Fruit fly (Drosophila melanogaster) whole organism, embryonic: ENCODE measurements around the gene CG33093.

Source experiments
- CG10274 ChIP-seq: fragments of 200-800 bp; sonication (Bioruptor generic); optimal IDR thresholded peaks from 3 replicates; lab custom pipeline; 2017; ENCODE audit warnings: missing biosample characterization, mild to moderate bottlenecking, missing genetic modification characterization
- CG11696 ChIP-seq: fragments of 200-800 bp; sonication (Bioruptor generic); IDR thresholded peaks from 2 replicates; pipeline ENCODE4 v1.3.6; 2022; ENCODE audit warnings: missing biosample characterization, missing genetic modification characterization
- CG12942 ChIP-seq: fragments of 200-800 bp; sonication (Bioruptor generic); optimal IDR thresholded peaks from 3 replicates; lab custom pipeline; 2016; ENCODE audit warnings: missing biosample characterization, missing genetic modification characterization
- CG14050 ChIP-seq: fragments of 200-800 bp; sonication (Bioruptor generic); IDR thresholded peaks from 3 replicates; pipeline ENCODE4 v1.3.6; 2022; ENCODE audit warnings: missing biosample characterization, missing genetic modification characterization
- CG15073 ChIP-seq: fragments of 200-800 bp; sonication (Bioruptor generic); optimal IDR thresholded peaks from 2 replicates; lab custom pipeline; 2016; ENCODE audit warnings: missing biosample characterization, missing genetic modification characterization
- CG17328 ChIP-seq: fragments of 200-800 bp; sonication (Bioruptor generic); IDR thresholded peaks from 2 replicates; pipeline ENCODE4 v1.3.6; 2022; ENCODE audit warnings: missing biosample characterization, missing genetic modification characterization
- CG17361 ChIP-seq: fragments of 200-800 bp; sonication (Bioruptor generic); IDR thresholded peaks from 3 replicates; pipeline ENCODE4 v1.3.6; 2022; ENCODE audit warnings: missing biosample characterization, missing genetic modification characterization
- CG18262 ChIP-seq: fragments of 200-800 bp; optimal IDR thresholded peaks from 3 replicates; lab custom pipeline; 2019; ENCODE audit warnings: missing biosample characterization, mild to moderate bottlenecking, missing genetic modification characterization, moderate library complexity
- CG32532 ChIP-seq: fragments of 200-800 bp; sonication (Bioruptor generic); IDR thresholded peaks from 2 replicates; pipeline ENCODE4 v1.3.6; 2022; ENCODE audit warnings: missing biosample characterization, missing genetic modification characterization
- CG34422 ChIP-seq: fragments of 200-800 bp; sonication (Bioruptor generic); IDR thresholded peaks from 3 replicates; pipeline ENCODE4 v1.3.6; 2022; ENCODE audit warnings: missing biosample characterization, missing genetic modification characterization
- CG6854 ChIP-seq: fragments of 200-800 bp; sonication (Bioruptor generic); optimal IDR thresholded peaks from 3 replicates; lab custom pipeline; 2017; ENCODE audit warnings: missing biosample characterization, mild to moderate bottlenecking, missing genetic modification characterization
- CG7928 ChIP-seq: fragments of 200-800 bp; sonication (Bioruptor generic); optimal IDR thresholded peaks from 2 replicates; lab custom pipeline; 2017; ENCODE audit warnings: missing biosample characterization, mild to moderate bottlenecking, missing genetic modification characterization
- CG7987 ChIP-seq: fragments of 200-800 bp; sonication (Bioruptor generic); optimal IDR thresholded peaks from 2 replicates; lab custom pipeline; 2018; ENCODE audit warnings: missing biosample characterization, mild to moderate bottlenecking, missing genetic modification characterization, moderate library complexity
- CG9437 ChIP-seq: fragments of 200-800 bp; sonication (Bioruptor generic); optimal IDR thresholded peaks from 2 replicates; lab custom pipeline; 2018; ENCODE audit warnings: missing biosample characterization, mild to moderate bottlenecking, missing genetic modification characterization
- CG9609 ChIP-seq: fragments of 200-800 bp; sonication (Bioruptor generic); optimal IDR thresholded peaks from 3 replicates; lab custom pipeline; 2016; ENCODE audit warnings: missing biosample characterization, missing genetic modification characterization
- CHES-1-like ChIP-seq: fragments of 200-800 bp; sonication (Bioruptor generic); optimal IDR thresholded peaks from 2 replicates; lab custom pipeline; 2016; ENCODE audit warnings: missing biosample characterization, missing genetic modification characterization
- CoRest ChIP-seq: fragments of 200-800 bp; sonication (Bioruptor generic); optimal IDR thresholded peaks from 3 replicates; lab custom pipeline; 2018; ENCODE audit warnings: missing biosample characterization, mild to moderate bottlenecking, missing genetic modification characterization, moderate library complexity
- Gsc ChIP-seq: fragments of 200-800 bp; sonication (Bioruptor generic); IDR thresholded peaks from 2 replicates; pipeline ENCODE4 v1.3.6; 2022; ENCODE audit warnings: missing biosample characterization, missing genetic modification characterization
- Hey ChIP-seq: fragments of 200-800 bp; sonication (Bioruptor generic); optimal IDR thresholded peaks from 3 replicates; lab custom pipeline; 2018; ENCODE audit warnings: missing biosample characterization, mild to moderate bottlenecking, missing genetic modification characterization
- Med ChIP-seq: fragments of 200-800 bp; sonication (Bioruptor generic); peaks from one replicate; lab custom pipeline; 2016; ENCODE audit warnings: missing biosample characterization, missing genetic modification characterization, mild to moderate bottlenecking, inconsistent platforms, moderate library complexity
- Meics ChIP-seq: fragments of 200-800 bp; sonication (Bioruptor generic); optimal IDR thresholded peaks from 2 replicates; lab custom pipeline; 2017; ENCODE audit warnings: missing biosample characterization, mild to moderate bottlenecking, missing genetic modification characterization
- Mrtf ChIP-seq: fragments of 200-800 bp; sonication (Bioruptor generic); IDR thresholded peaks from 3 replicates; pipeline ENCODE4 v1.3.6; 2022; ENCODE audit warnings: missing biosample characterization, missing genetic modification characterization
- NC2α ChIP-seq: fragments of 200-800 bp; sonication (Bioruptor generic); optimal IDR thresholded peaks from 2 replicates; lab custom pipeline; 2016; ENCODE audit warnings: missing biosample characterization, missing genetic modification characterization
- PHDP ChIP-seq: fragments of 200-800 bp; sonication (Bioruptor generic); optimal IDR thresholded peaks from 3 replicates; lab custom pipeline; 2018; ENCODE audit warnings: missing biosample characterization, mild to moderate bottlenecking, missing genetic modification characterization, moderate library complexity
- Pdp1 ChIP-seq, 2 experiments: fragments of 200-800 bp; sonication (Bioruptor generic); optimal IDR thresholded peaks; 3 replicates each; lab custom pipeline; 2016; ENCODE audit warnings: missing biosample characterization in 2 of 2, missing genetic modification characterization in 2 of 2, mild to moderate bottlenecking in 1 of 2, moderate library complexity in 1 of 2
- bsh ChIP-seq, 2 experiments: fragments of 200-800 bp; sonication (Bioruptor generic); optimal IDR thresholded peaks; 2 replicates each; lab custom pipeline; 2017 to 2018; ENCODE audit warnings: mild to moderate bottlenecking in 2 of 2, missing biosample characterization in 2 of 2, missing genetic modification characterization in 2 of 2, moderate library complexity in 1 of 2
- chinmo ChIP-seq: fragments of 200-800 bp; sonication (Bioruptor generic); IDR thresholded peaks from 4 replicates; pipeline ENCODE4 v1.3.6; 2022; ENCODE audit warnings: missing biosample characterization, missing genetic modification characterization; ENCODE audit not compliant: partially characterized antibody
- dmrt99B ChIP-seq: fragments of 200-800 bp; sonication (Bioruptor generic); optimal IDR thresholded peaks from 2 replicates; lab custom pipeline; 2018; ENCODE audit warnings: missing biosample characterization, mild to moderate bottlenecking, missing genetic modification characterization, moderate library complexity
- eve ChIP-seq, 2 experiments: fragments of >200 bp; optimal IDR thresholded peaks; 2 replicates each; lab custom pipeline; 2017; ENCODE audit warnings: missing biosample characterization in 2 of 2, missing genetic modification characterization in 2 of 2
- exex ChIP-seq: fragments of 200-800 bp; sonication (Bioruptor generic); optimal IDR thresholded peaks from 4 replicates; lab custom pipeline; 2018; ENCODE audit warnings: missing biosample characterization, mild to moderate bottlenecking, missing genetic modification characterization, moderate library complexity
- eyg ChIP-seq: fragments of 200-800 bp; sonication (Bioruptor generic); optimal IDR thresholded peaks from 3 replicates; lab custom pipeline; 2016; ENCODE audit warnings: missing biosample characterization, missing genetic modification characterization
- lola ChIP-seq, 3 experiments: fragments of >200 bp in 2 of 3; fragments of 200-800 bp in 1 of 3; sonication (Bioruptor generic) in 1 of 3; optimal IDR thresholded peaks; 2 replicates each; lab custom pipeline; 2017 to 2019; ENCODE audit warnings: missing biosample characterization in 3 of 3, missing genetic modification characterization in 3 of 3, mild to moderate bottlenecking in 1 of 3, moderate library complexity in 1 of 3
- odd ChIP-seq: fragments of 200-800 bp; sonication (Bioruptor generic); optimal IDR thresholded peaks from 2 replicates; lab custom pipeline; 2017; ENCODE audit warnings: missing biosample characterization, mild to moderate bottlenecking, missing genetic modification characterization
- repo ChIP-seq: fragments of 200-800 bp; sonication (Bioruptor generic); optimal IDR thresholded peaks from 2 replicates; lab custom pipeline; 2016; ENCODE audit warnings: missing biosample characterization, missing genetic modification characterization
- sens ChIP-seq: fragments of 200-800 bp; sonication (Bioruptor generic); peaks from one replicate; lab custom pipeline; 2016; ENCODE audit warnings: missing biosample characterization, missing genetic modification characterization
- sisA ChIP-seq: fragments of 200-800 bp; sonication (Bioruptor generic); IDR thresholded peaks from 2 replicates; pipeline ENCODE4 v1.3.6; 2022; ENCODE audit warnings: missing biosample characterization, missing genetic modification characterization
- zfh1 ChIP-seq: fragments of 200-800 bp; sonication (Bioruptor generic); IDR thresholded peaks from 3 replicates; pipeline ENCODE4 v1.3.6; 2022; ENCODE audit warnings: missing biosample characterization, missing genetic modification characterization
- zfh2 ChIP-seq: fragments of 200-800 bp; sonication (Bioruptor generic); optimal IDR thresholded peaks from 2 replicates; lab custom pipeline; 2016; ENCODE audit warnings: missing biosample characterization, missing genetic modification characterization

Gene CG33093

DNA sequence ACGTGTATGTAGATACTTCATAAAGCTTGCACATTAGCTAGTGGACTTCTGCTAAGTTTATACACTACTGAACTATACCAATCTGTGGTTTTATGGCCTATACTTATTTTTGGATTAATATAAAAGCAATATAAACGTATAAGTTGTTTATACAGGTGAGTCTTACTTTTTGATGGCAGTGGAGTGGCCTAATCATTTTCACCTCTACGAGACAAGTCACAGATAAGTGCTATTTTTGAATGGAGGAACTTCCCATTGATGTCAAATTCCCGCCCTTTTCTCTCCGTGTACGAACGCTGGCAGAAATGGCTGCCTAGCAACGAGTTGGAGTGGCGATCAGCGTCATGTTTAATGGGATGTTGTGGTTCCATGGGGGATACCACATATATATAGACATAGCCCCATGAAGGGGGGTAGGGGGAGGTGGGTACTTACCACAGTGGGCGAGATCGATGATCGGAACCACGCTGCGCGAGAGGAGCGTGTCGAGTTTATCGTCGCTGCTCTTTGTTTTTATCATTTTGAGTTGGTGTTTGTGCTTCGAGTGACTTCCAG is 5.3 kb downstream of the CG33093 start (continued):
- TF ChIP-seq CG10274 (GFP tag; lab: Kevin White, UChicago): no peak
- no peak for TF ChIP-seq NC2α (GFP tag; lab: Kevin White, UChicago)
- TF ChIP-seq CG7928 (GFP tag; lab: Kevin White, UChicago): no peak
- TF ChIP-seq zfh1 (GFP tag; lab: Robert Waterston, UW): 0 out of 3 replicates have a peak, but pooled peaks have one; percentile 31
- TF ChIP-seq Gsc (GFP tag; lab: Robert Waterston, UW): no peak
- no peak for TF ChIP-seq odd (GFP tag; lab: Kevin White, UChicago)
- peak; percentile 9 for TF ChIP-seq CG9609 (GFP tag; lab: Kevin White, UChicago)
- TF ChIP-seq CG15073 (GFP tag; lab: Kevin White, UChicago): no peak
- no peak for TF ChIP-seq eyg (GFP tag; lab: Kevin White, UChicago)
- TF ChIP-seq Mrtf (GFP tag; lab: Robert Waterston, UW): 0 out of 3 replicates have a peak, but pooled peaks have one; percentile 28

dm6 chr3R:22525546-22526352 is 6.0 kb downstream of the CG33093 start:
- TF ChIP-seq eve (GFP tag; optimal IDR thresholded peaks at IDR 0.05; lab: Kevin White, UChicago) (peak in 1 of 2 experiments; percentile 69), dmrt99B (tag; lab: Kevin White, UChicago) (peak; percentile 21), CG7987 (GFP tag; lab: Kevin White, UChicago) (peak; percentile 45), CoRest (peak; percentile 27), CG17361 (GFP tag; lab: Robert Waterston, UW) (peak; percentile 60; the same call in 1 of the 3 replicates), CG11696 (GFP tag; lab: Robert Waterston, UW) (0 out of 2 replicates have a peak, but pooled peaks have one; percentile 22), CG12942 (GFP tag; lab: Kevin White, UChicago) (no peak), Pdp1 (GFP tag; optimal IDR thresholded peaks at IDR 0.05; lab: Kevin White, UChicago) (peak in 1 of 2 experiments; percentile 4), PHDP (tag; lab: Kevin White, UChicago) (no peak), sisA (GFP tag; lab: Robert Waterston, UW) (peak; percentile 16; the same call in 1 of the 2 replicates), repo (GFP tag; lab: Kevin White, UChicago) (no peak), CG34422 (GFP tag; lab: Robert Waterston, UW) (0 out of 3 replicates have a peak, but pooled peaks have one; percentile 7), lola (GFP tag; optimal IDR thresholded peaks at IDR 0.05; lab: Kevin White, UChicago) (peak in 1 of 3 experiments; percentile 36), Meics (peak; percentile 0), CG9437 (peak; percentile 36), zfh2 (GFP tag; lab: Kevin White, UChicago) (no peak), exex (tag; lab: Kevin White, UChicago) (peak; percentile 92), CG17328 (GFP tag; lab: Robert Waterston, UW) (peak; percentile 5; the same call in 1 of the 2 replicates), Hey (tag; lab: Kevin White, UChicago) (peak; percentile 56), chinmo (GFP tag; lab: Robert Waterston, UW) (0 out of 4 replicates have a peak, but pooled peaks have one; percentile 15), CG14050 (GFP tag; lab: Robert Waterston, UW) (no peak), CHES-1-like (GFP tag; lab: Kevin White, UChicago) (no peak), bsh (GFP tag; optimal IDR thresholded peaks at IDR 0.05; lab: Kevin White, UChicago) (peak in 1 of 2 experiments; percentile 25), sens (GFP tag; lab: Kevin White, UChicago) (peak; percentile 64), CG6854 (GFP tag; lab: Kevin White, UChicago) (peak; percentile 11), CG18262 (tag; lab: Kevin White, UChicago) (no peak), CG32532 (GFP tag; lab: Robert Waterston, UW) (no peak), Med (GFP tag; lab: Kevin White, UChicago) (peak; percentile 20)
